Fruit fly (Drosophila melanogaster): ENCODE data around the gene CG3982.

The CG3982 gene

DNA sequence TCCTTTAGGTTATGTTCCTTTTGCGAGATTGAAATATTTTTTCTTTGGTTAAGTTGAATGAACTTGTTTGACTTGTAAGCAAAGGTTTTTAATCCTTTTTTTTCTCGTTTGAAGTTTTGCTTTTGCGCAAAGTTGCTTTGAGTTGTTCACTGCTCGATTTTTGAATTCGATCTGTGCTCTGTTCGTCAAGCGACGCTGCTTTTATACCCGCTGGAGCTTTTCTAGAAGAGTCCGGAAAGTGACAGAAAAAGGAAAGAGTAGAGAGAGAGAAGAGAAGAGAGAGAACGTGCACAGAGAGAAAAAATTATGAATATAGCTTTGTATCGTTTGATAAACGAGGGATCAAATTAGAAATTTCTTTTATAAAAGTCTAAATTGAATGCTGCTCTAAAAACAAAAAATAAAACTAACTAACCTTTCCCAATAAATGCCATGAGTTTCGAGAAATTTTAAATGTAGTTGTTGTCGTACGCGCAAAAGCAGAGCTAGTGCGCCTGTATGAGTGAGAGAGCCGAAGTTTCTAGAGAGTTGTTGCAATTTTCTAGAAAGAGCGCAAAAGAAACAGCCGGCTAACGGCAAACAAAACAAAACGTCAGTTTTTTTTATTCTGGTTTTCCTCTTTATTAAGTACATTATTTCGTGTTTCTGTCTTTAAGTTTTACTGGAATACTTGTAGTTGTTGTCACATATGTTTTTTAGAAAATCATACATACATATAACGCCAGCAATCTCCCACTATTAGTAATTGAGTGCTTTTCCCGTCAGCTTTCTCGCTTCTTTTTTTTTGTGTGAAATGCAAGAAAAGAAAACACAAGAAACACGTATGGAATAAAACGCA lies 39.8 kb downstream of the CG3982 start, which contains the start of gene Hsp26 (continued):
- TF ChIP-seq trem (tag; optimal IDR thresholded peaks at IDR 0.05) (peak; percentile 54), vvl (GFP tag; IDR thresholded peaks at IDR 0.05) (peak; percentile 96), CG2116 (GFP tag; optimal IDR thresholded peaks at IDR 0.05) (peak; percentile 54), CG10654 (GFP tag; optimal IDR thresholded peaks at IDR 0.05) (peak; percentile 56), CG2129 (GFP tag; IDR thresholded peaks at IDR 0.05; ENCODE audit: partially characterized antibody) (no peak), CG7963 (GFP tag; IDR thresholded peaks at IDR 0.05; ENCODE audit: partially characterized antibody) (no peak), sens (GFP tag) (peak; percentile 99), Vsx1 (GFP tag; optimal IDR thresholded peaks at IDR 0.05) (peak; percentile 53), eyg (GFP tag; optimal IDR thresholded peaks at IDR 0.05) (peak; percentile 65), CG13775 (GFP tag; optimal IDR thresholded peaks at IDR 0.05) (peak; percentile 73), CG11504 (tag; optimal IDR thresholded peaks at IDR 0.05) (peak; percentile 84), CG14965 (GFP tag; optimal IDR thresholded peaks at IDR 0.05; ENCODE audit: borderline replicate concordance) (no peak), CTCF (GFP tag; optimal IDR thresholded peaks at IDR 0.05) (peak; percentile 15), CG32767 (GFP tag; IDR thresholded peaks at IDR 0.05) (peak; percentile 86), bowl (GFP tag; IDR thresholded peaks at IDR 0.05) (peak; percentile 71; the same call in 1 of the 2 replicates), CG13624 (GFP tag; optimal IDR thresholded peaks at IDR 0.05) (peak; percentile 87), CG10147 (GFP tag; optimal IDR thresholded peaks at IDR 0.05) (peak; percentile 74), ham (GFP tag; IDR thresholded peaks at IDR 0.05) (no peak), dm (GFP tag; optimal IDR thresholded peaks at IDR 0.05) (peak; percentile 64), CG8290 (GFP tag; optimal IDR thresholded peaks at IDR 0.05) (peak; percentile 72), CG8290 (tag; optimal IDR thresholded peaks at IDR 0.05) (peak in 1 of 2 experiments; percentile 24), CG30403 (GFP tag; optimal IDR thresholded peaks at IDR 0.05) (peak; percentile 89), CG3838 (GFP tag; optimal IDR thresholded peaks at IDR 0.05) (peak; percentile 34), CG34224 (GFP tag; IDR thresholded peaks at IDR 0.05; ENCODE audit: partially characterized antibody) (peak; percentile 37; the same call in 1 of the 3 replicates), MBD-R2 (GFP tag; IDR thresholded peaks at IDR 0.05) (peak; percentile 42; the same call in 1 of the 2 replicates), CG1602 (GFP tag; optimal IDR thresholded peaks at IDR 0.05) (peak; percentile 80), CG3726 (GFP tag; IDR thresholded peaks at IDR 0.05) (0 out of 3 replicates have a peak, but pooled peaks have one; percentile 47), prd (optimal IDR thresholded peaks at IDR 0.05) (no peak), prd (GFP tag; IDR thresholded peaks at IDR 0.05) (peak; percentile 79), CG18262 (tag; optimal IDR thresholded peaks at IDR 0.05) (peak; percentile 86), hbn (GFP tag; IDR thresholded peaks at IDR 0.05; ENCODE audit: partially characterized antibody) (no peak), Ptx1 (GFP tag; IDR thresholded peaks at IDR 0.05) (peak; percentile 87), chm (GFP tag; IDR thresholded peaks at IDR 0.05) (peak; percentile 94), Gug (GFP tag; IDR thresholded peaks at IDR 0.05) (peak; percentile 43; the same call in 2 of the 4 replicates), HLH4C (GFP tag; IDR thresholded peaks at IDR 0.05; ENCODE audit: partially characterized antibody) (no peak), chn (GFP tag; optimal IDR thresholded peaks at IDR 0.05) (peak; percentile 79), CG30431 (GFP tag; optimal IDR thresholded peaks at IDR 0.05) (peak; percentile 18), sna (GFP tag; IDR thresholded peaks at IDR 0.05; ENCODE audit: partially characterized antibody) (no peak), Tbp (GFP tag; optimal IDR thresholded peaks at IDR 0.05) (no peak), Ravus (GFP tag; IDR thresholded peaks at IDR 0.05) (peak; percentile 32; the same call in 1 of the 2 replicates), CG11695 (GFP tag; IDR thresholded peaks at IDR 0.05) (peak; percentile 90), CG13296 (GFP tag; optimal IDR thresholded peaks at IDR 0.05) (peak; percentile 77), Elba2 (GFP tag; optimal IDR thresholded peaks at IDR 0.05) (no peak), CG12744 (GFP tag; optimal IDR thresholded peaks at IDR 0.05) (peak; percentile 58), Mes4 (GFP tag; optimal IDR thresholded peaks at IDR 0.05) (peak; percentile 88), Poxn (GFP tag; IDR thresholded peaks at IDR 0.05) (no peak), az2 (GFP tag; optimal IDR thresholded peaks at IDR 0.05) (peak; percentile 85), tap (tag; optimal IDR thresholded peaks at IDR 0.05) (peak; percentile 71), insv (GFP tag; optimal IDR thresholded peaks at IDR 0.05) (no peak), knrl (GFP tag; IDR thresholded peaks at IDR 0.05; ENCODE audit: partially characterized antibody) (no peak)

Data from whole organism, embryonic.